Worm (Caenorhabditis elegans): ENCODE results near the gene srz-83.

ce11 chrIV:3515412-3516046 lies 11.3 kb downstream of the srz-83 start:
- TF ChIP-seq tbx-2 (tag; optimal IDR thresholded peaks at IDR 0.05) (peak; percentile 33), F13H6.1 (tag; optimal IDR thresholded peaks at IDR 0.05) (peak; percentile 50), ceh-6 (GFP tag; optimal IDR thresholded peaks at IDR 0.05) (no peak), eyg-1 (tag; optimal IDR thresholded peaks at IDR 0.05) (no peak), rnt-1 (tag; optimal IDR thresholded peaks at IDR 0.05) (no peak), nhr-11 (tag; optimal IDR thresholded peaks at IDR 0.05) (no peak)
